Worm (Caenorhabditis elegans): Measurements from ENCODE around the gene bre-3.

bre-3 gene

DNA sequence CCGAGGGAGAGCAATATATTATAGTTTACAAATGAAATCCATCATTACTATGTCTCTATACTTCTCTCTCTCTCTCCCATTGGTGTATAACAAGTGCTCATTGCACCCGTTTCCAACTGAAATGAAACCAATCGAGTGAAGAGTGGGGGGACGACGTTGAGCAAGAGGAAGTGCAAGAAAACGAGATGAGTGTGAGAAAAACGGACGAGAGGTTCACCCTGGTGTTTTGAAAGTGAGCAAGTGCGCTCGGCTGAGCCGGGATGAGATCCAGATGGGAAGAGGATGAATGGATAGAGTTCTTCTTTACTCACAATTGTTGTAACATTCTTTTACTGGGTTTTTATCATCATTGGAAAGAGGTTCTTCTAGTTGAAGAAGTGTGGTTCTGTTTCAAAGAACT lies 1.6 kb downstream of the bre-3 start:
- TF ChIP-seq lin-39 (tag; optimal IDR thresholded peaks at IDR 0.05) (peak; percentile 0), snpc-4 (tag; optimal IDR thresholded peaks at IDR 0.05) (no peak), nfya-1 (tag; optimal IDR thresholded peaks at IDR 0.05; ENCODE audit: insufficient read depth) (peak; percentile 65), nhr-43 (tag; optimal IDR thresholded peaks at IDR 0.05; ENCODE audit: poor library complexity, severe bottlenecking) (no peak), lin-15B (tag; optimal IDR thresholded peaks at IDR 0.05) (peak; percentile 57)

DNA sequence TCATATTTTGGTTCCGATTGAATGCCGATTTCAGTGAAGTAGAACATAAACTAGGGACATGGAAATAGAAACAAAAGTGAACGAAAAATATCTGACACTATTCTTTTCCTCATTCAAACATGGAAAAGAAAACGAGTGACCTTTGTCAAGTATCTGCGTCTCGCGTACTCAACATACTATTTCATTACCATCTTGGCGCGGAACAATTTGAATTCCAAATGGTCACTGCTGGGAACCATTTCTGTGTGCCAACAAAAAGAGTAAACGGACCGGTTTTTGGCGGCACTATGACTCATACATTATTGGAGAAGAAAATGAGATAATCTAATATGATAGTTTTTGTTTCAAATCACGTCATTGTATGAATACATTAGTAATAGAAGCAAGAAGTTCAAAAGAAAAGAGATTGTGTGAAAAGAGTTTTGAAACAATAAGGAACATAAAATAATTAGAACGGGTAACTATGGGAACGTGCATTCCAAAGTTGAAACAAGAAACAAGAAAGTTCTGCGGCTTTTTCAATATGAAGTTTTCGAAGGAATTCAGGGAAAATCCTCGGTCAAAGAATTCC lies 2.8 kb downstream of the bre-3 start:
- peak; percentile 53 for TF ChIP-seq nhr-25 (tag; optimal IDR thresholded peaks at IDR 0.05)
- no peak for TF ChIP-seq egl-5 (tag; optimal IDR thresholded peaks at IDR 0.05)
- peak; percentile 18 for TF ChIP-seq pha-4 (tag; optimal IDR thresholded peaks at IDR 0.05)

- TF ChIP-seq pqm-1 (tag; optimal IDR thresholded peaks at IDR 0.05) = peak; percentile 17
- TF ChIP-seq elt-2 (tag; optimal IDR thresholded peaks at IDR 0.05) = peak; percentile 18
- no peak for TF ChIP-seq nhr-11 (tag; optimal IDR thresholded peaks at IDR 0.05)
- TF ChIP-seq nhr-28 (tag; optimal IDR thresholded peaks at IDR 0.05) = no peak
These were observed 8.7 kb downstream of the bre-3 start for ce11 chrIII:9476564-9476963.

ce11 chrIII:9474501-9474900 lies 10.8 kb downstream of the bre-3 start:
- TF ChIP-seq jun-1 (tag; optimal IDR thresholded peaks at IDR 0.05) = peak; percentile 85
- peak; percentile 20 for TF ChIP-seq pqm-1 (tag; optimal IDR thresholded peaks at IDR 0.05)
- peak; percentile 77 for TF ChIP-seq elt-2 (tag; optimal IDR thresholded peaks at IDR 0.05)
- TF ChIP-seq nfya-1 (tag; optimal IDR thresholded peaks at IDR 0.05; ENCODE audit: insufficient read depth) = no peak
- no peak for TF ChIP-seq daf-12 (tag; optimal IDR thresholded peaks at IDR 0.05)

- no peak for TF ChIP-seq pha-4 (tag; optimal IDR thresholded peaks at IDR 0.05)
- peak; percentile 44 for TF ChIP-seq elt-2 (tag; optimal IDR thresholded peaks at IDR 0.05)
These were observed 12.8 kb downstream of the bre-3 start for ce11 chrIII:9472464-9472863.

DNA sequence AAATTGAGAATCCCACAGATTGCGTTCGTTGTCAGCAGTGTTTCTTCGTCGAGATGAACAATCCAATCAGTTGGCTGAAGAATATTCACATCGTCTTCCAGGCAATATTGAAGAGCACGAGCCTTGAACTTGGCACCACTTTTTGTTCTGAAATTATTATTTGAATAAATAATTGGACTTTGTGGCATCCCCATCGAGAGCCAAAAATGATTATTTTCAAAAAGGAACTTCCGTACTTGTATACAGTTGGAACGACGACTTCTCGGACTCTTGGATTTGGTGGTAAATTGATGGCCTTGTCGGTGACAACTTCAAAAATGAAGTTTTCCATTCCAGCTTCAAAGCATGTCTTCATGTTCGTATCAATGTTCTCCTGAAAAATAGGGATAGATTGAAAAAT lies 13.3 kb downstream of the bre-3 start:
- TF ChIP-seq nfya-1 (tag; optimal IDR thresholded peaks at IDR 0.05; ENCODE audit: insufficient read depth) (no peak), zag-1 (tag; optimal IDR thresholded peaks at IDR 0.05) (no peak), hmg-11 (tag; optimal IDR thresholded peaks at IDR 0.05) (no peak), fos-1 (tag; optimal IDR thresholded peaks at IDR 0.05) (no peak), nhr-28 (tag; optimal IDR thresholded peaks at IDR 0.05) (no peak), pqm-1 (tag; optimal IDR thresholded peaks at IDR 0.05) (no peak), ceh-28 (tag; optimal IDR thresholded peaks at IDR 0.05) (no peak), nhr-237 (tag; optimal IDR thresholded peaks at IDR 0.05) (no peak), jun-1 (tag; optimal IDR thresholded peaks at IDR 0.05) (no peak), nhr-76 (tag; optimal IDR thresholded peaks at IDR 0.05) (no peak), R02D3.7 (tag; optimal IDR thresholded peaks at IDR 0.05) (no peak), pha-4 (tag; optimal IDR thresholded peaks at IDR 0.05) (no peak), nhr-23 (tag; optimal IDR thresholded peaks at IDR 0.05) (no peak), elt-1 (tag; optimal IDR thresholded peaks at IDR 0.05) (no peak), eor-1 (tag; optimal IDR thresholded peaks at IDR 0.05) (no peak), fkh-10 (GFP tag; optimal IDR thresholded peaks at IDR 0.05) (no peak), lin-39 (tag; optimal IDR thresholded peaks at IDR 0.05) (no peak)

ce11 chrIII:9467857-9468256 lies 17.4 kb downstream of the bre-3 start, which contains the start of gene tag-342:
TSS of gene tag-342 (plus strand) at chrIII:9468157.
- TF ChIP-seq nhr-11 (tag; optimal IDR thresholded peaks at IDR 0.05) (no peak), ztf-4 (tag; optimal IDR thresholded peaks at IDR 0.05) (no peak), eor-1 (tag; optimal IDR thresholded peaks at IDR 0.05) (no peak), zag-1 (tag; optimal IDR thresholded peaks at IDR 0.05) (no peak), fkh-10 (GFP tag; optimal IDR thresholded peaks at IDR 0.05) (no peak), ceh-16 (tag; optimal IDR thresholded peaks at IDR 0.05) (no peak), hmg-11 (tag; optimal IDR thresholded peaks at IDR 0.05) (no peak), skn-1 (tag; optimal IDR thresholded peaks at IDR 0.05) (no peak), jun-1 (tag; optimal IDR thresholded peaks at IDR 0.05) (no peak)

Data from whole organism, L3 larva.